Worm (Caenorhabditis elegans) whole organism, late embryonic: ENCODE measurements around the gene zip-2.

Experiments used
- F13H6.1 ChIP-seq: sonication (generic microtip); optimal IDR thresholded peaks from 2 replicates; lab custom pipeline; 2016; ENCODE audit warnings: missing genetic modification characterization, missing compliant biosample characterization
- K02D7.2 ChIP-seq: sonication (generic microtip); optimal IDR thresholded peaks from 2 replicates; lab custom pipeline; 2017; ENCODE audit warnings: mild to moderate bottlenecking, missing genetic modification characterization, missing compliant biosample characterization
- ahr-1 ChIP-seq: sonication (generic microtip); optimal IDR thresholded peaks from 2 replicates; lab custom pipeline; 2016; ENCODE audit warnings: missing genetic modification characterization, missing compliant biosample characterization
- ceh-14 ChIP-seq: sonication (generic microtip); optimal IDR thresholded peaks from 2 replicates; lab custom pipeline; 2016; ENCODE audit warnings: missing genotype, missing genetic modification characterization, missing compliant biosample characterization
- ceh-18 ChIP-seq: sonication (generic microtip); optimal IDR thresholded peaks from 2 replicates; lab custom pipeline; 2016; ENCODE audit warnings: missing genetic modification characterization, missing compliant biosample characterization
- ceh-19 ChIP-seq: fragments of 200-800 bp; sonication (Bioruptor generic); optimal IDR thresholded peaks from 2 replicates; lab custom pipeline; 2018; ENCODE audit warnings: mild to moderate bottlenecking, missing genetic modification characterization, missing compliant biosample characterization
- ceh-2 ChIP-seq: sonication (generic microtip); optimal IDR thresholded peaks from 2 replicates; lab custom pipeline; 2016; ENCODE audit warnings: missing genotype, missing genetic modification characterization, missing compliant biosample characterization
- ceh-22 ChIP-seq: sonication (generic microtip); optimal IDR thresholded peaks from 2 replicates; lab custom pipeline; 2017; ENCODE audit warnings: missing biosample characterization, missing genetic modification characterization
- ceh-6 ChIP-seq: fragments of 200-800 bp; sonication (Bioruptor generic); optimal IDR thresholded peaks from 2 replicates; lab custom pipeline; 2018; ENCODE audit warnings: mild to moderate bottlenecking, missing genetic modification characterization, missing compliant biosample characterization
- ceh-9 ChIP-seq: sonication (generic microtip); optimal IDR thresholded peaks from 2 replicates; lab custom pipeline; 2016; ENCODE audit warnings: mild to moderate bottlenecking, missing genetic modification characterization, inconsistent platforms, missing compliant biosample characterization
- che-1 ChIP-seq: sonication (generic microtip); optimal IDR thresholded peaks from 2 replicates; lab custom pipeline; 2016; ENCODE audit warnings: mild to moderate bottlenecking, missing genetic modification characterization, missing compliant biosample characterization
- dmd-4 ChIP-seq: sonication (generic microtip); optimal IDR thresholded peaks from 2 replicates; lab custom pipeline; 2016; ENCODE audit warnings: borderline replicate concordance, missing genetic modification characterization, missing compliant biosample characterization
- dve-1 ChIP-seq: sonication (generic microtip); optimal IDR thresholded peaks from 2 replicates; lab custom pipeline; 2017; ENCODE audit warnings: antibody characterized with exemption, mild to moderate bottlenecking, missing genetic modification characterization, missing compliant biosample characterization
- elt-2 ChIP-seq: sonication (generic microtip); optimal IDR thresholded peaks from 2 replicates; lab custom pipeline; 2016; ENCODE audit warnings: missing genetic modification reagents, missing genetic modification characterization, missing compliant biosample characterization
- ets-4 ChIP-seq: sonication (generic microtip); optimal IDR thresholded peaks from 2 replicates; lab custom pipeline; 2016; ENCODE audit warnings: missing genetic modification characterization, missing compliant biosample characterization
- eyg-1 ChIP-seq: sonication (generic microtip); optimal IDR thresholded peaks from 2 replicates; lab custom pipeline; 2016; ENCODE audit warnings: missing genotype, missing genetic modification characterization, missing compliant biosample characterization
- fax-1 ChIP-seq: sonication (generic microtip); optimal IDR thresholded peaks from 2 replicates; lab custom pipeline; 2016; ENCODE audit warnings: missing genotype, missing genetic modification characterization, missing compliant biosample characterization
- fkh-10 ChIP-seq: fragments of 150-350 bp; optimal IDR thresholded peaks from 2 replicates; lab custom pipeline; 2014; ENCODE audit warnings: missing biosample characterization, missing genetic modification reagents, missing genetic modification characterization
- fkh-6 ChIP-seq: sonication (generic microtip); optimal IDR thresholded peaks from 2 replicates; lab custom pipeline; 2016; ENCODE audit warnings: missing genetic modification characterization, missing compliant biosample characterization
- hlh-30 ChIP-seq: sonication (generic microtip); optimal IDR thresholded peaks from 2 replicates; lab custom pipeline; 2017; ENCODE audit warnings: antibody characterized with exemption, missing genetic modification characterization, missing compliant biosample characterization; ENCODE audit not compliant: insufficient read depth
- hlh-6 ChIP-seq: sonication (generic microtip); optimal IDR thresholded peaks from 2 replicates; lab custom pipeline; 2016; ENCODE audit warnings: missing genotype, missing genetic modification characterization, missing compliant biosample characterization
- lim-6 ChIP-seq: sonication (generic microtip); optimal IDR thresholded peaks from 2 replicates; lab custom pipeline; 2016; ENCODE audit warnings: missing genetic modification characterization, missing compliant biosample characterization
- nfya-1 ChIP-seq: sonication (generic microtip); optimal IDR thresholded peaks from 2 replicates; lab custom pipeline; 2017; ENCODE audit warnings: missing genetic modification characterization, mild to moderate bottlenecking, missing compliant biosample characterization, antibody characterized with exemption, moderate library complexity
- nhr-11 ChIP-seq: fragments of 150-350 bp; optimal IDR thresholded peaks from 2 replicates; lab custom pipeline; 2014; ENCODE audit warnings: missing biosample characterization, missing genetic modification characterization
- odd-2 ChIP-seq: sonication (generic microtip); optimal IDR thresholded peaks from 2 replicates; lab custom pipeline; 2017; ENCODE audit warnings: antibody characterized with exemption, mild to moderate bottlenecking, missing genetic modification characterization, missing compliant biosample characterization
- pag-3 ChIP-seq: sonication (generic microtip); optimal IDR thresholded peaks from 2 replicates; lab custom pipeline; 2016; ENCODE audit warnings: missing compliant biosample characterization, missing genetic modification characterization, borderline replicate concordance
- pat-9 ChIP-seq: fragments of 200-800 bp; sonication (Bioruptor generic); optimal IDR thresholded peaks from 2 replicates; lab custom pipeline; 2018; ENCODE audit warnings: mild to moderate bottlenecking, missing genetic modification characterization, moderate library complexity, missing compliant biosample characterization
- pax-1 ChIP-seq: fragments of 150-350 bp; optimal IDR thresholded peaks from 2 replicates; lab custom pipeline; 2014; ENCODE audit warnings: missing biosample characterization, missing genetic modification characterization
- pha-2 ChIP-seq: sonication (generic microtip); optimal IDR thresholded peaks from 2 replicates; lab custom pipeline; 2017; ENCODE audit warnings: mild to moderate bottlenecking, missing genetic modification characterization, missing compliant biosample characterization
- pha-4 ChIP-seq: fragments of 150-350 bp; optimal IDR thresholded peaks from 2 replicates; lab custom pipeline; 2018; ENCODE audit warnings: missing biosample characterization, missing genetic modification reagents, missing genetic modification characterization
- ttx-3 ChIP-seq: sonication (generic microtip); optimal IDR thresholded peaks from 2 replicates; lab custom pipeline; 2016; ENCODE audit warnings: missing genetic modification reagents, missing genetic modification characterization, missing compliant biosample characterization
- unc-3 ChIP-seq, 2 experiments: fragments of 200-800 bp in 1 of 2; sonication (Bioruptor generic) in 1 of 2; sonication (generic microtip) in 1 of 2; conservative IDR thresholded peaks in 1 of 2; optimal IDR thresholded peaks in 1 of 2; 2 replicates each; pipeline versions ENCODE4 v1.3.6 to Lab custom; 2016 to 2022; ENCODE audit warnings: missing compliant biosample characterization in 2 of 2, missing genetic modification characterization in 2 of 2, missing genetic modification reagents in 1 of 2
- zip-5 ChIP-seq: sonication (generic microtip); optimal IDR thresholded peaks from 2 replicates; lab custom pipeline; 2016; ENCODE audit warnings: missing genetic modification characterization, missing compliant biosample characterization

Gene zip-2

ce11 chrIII:842630-843029, 9.8 kb downstream of the zip-2 start, which contains the start of gene far-8:
Gene far-8 (plus strand): TSS chrIII:842930.
- TF ChIP-seq ttx-3 (tag; lab: Kevin White, UChicago) = no peak
- TF ChIP-seq ceh-14 (tag; lab: Kevin White, UChicago) = no peak
- no peak for TF ChIP-seq che-1
- TF ChIP-seq nhr-11 (tag; lab: Kevin White, UChicago) = no peak
- TF ChIP-seq fax-1 = no peak
- no peak for TF ChIP-seq odd-2 (tag; lab: Kevin White, UChicago)
- no peak for TF ChIP-seq pha-4
- TF ChIP-seq ets-4 (tag; lab: Kevin White, UChicago) = no peak
- TF ChIP-seq hlh-6 = no peak
- TF ChIP-seq pag-3 (tag; lab: Kevin White, UChicago) = no peak
- TF ChIP-seq dve-1 (tag; lab: Kevin White, UChicago) = no peak
- TF ChIP-seq ceh-22 = no peak
- TF ChIP-seq dmd-4 (tag; lab: Kevin White, UChicago) = no peak
- TF ChIP-seq F13H6.1 (tag; lab: Kevin White, UChicago) = no peak
- TF ChIP-seq ceh-6 (GFP tag; lab: Kevin White, UChicago) = no peak
- TF ChIP-seq zip-5 (tag; lab: Kevin White, UChicago) = no peak

- TF ChIP-seq hlh-6 = no peak
- no peak for TF ChIP-seq nhr-11 (tag; lab: Kevin White, UChicago)
- peak; percentile 16 for TF ChIP-seq fkh-6 (tag; lab: Kevin White, UChicago)
- no peak for TF ChIP-seq ceh-9
- TF ChIP-seq K02D7.2 (tag; lab: Kevin White, UChicago) = no peak
- peak; percentile 31 for TF ChIP-seq nfya-1
- TF ChIP-seq ceh-18 (tag; lab: Kevin White, UChicago) = no peak
Observed at ce11 chrIII:843999-844398, 11.2 kb downstream of the zip-2 start.

ce11 chrIII:844577-844976, 11.8 kb downstream of the zip-2 start:
- TF ChIP-seq K02D7.2 (tag; lab: Kevin White, UChicago) = no peak
- TF ChIP-seq lim-6 (tag; lab: Kevin White, UChicago) = no peak
- no peak for TF ChIP-seq pat-9 (tag; lab: Kevin White, UChicago)
- no peak for TF ChIP-seq pha-2 (tag; lab: Kevin White, UChicago)
- no peak for TF ChIP-seq hlh-6

ce11 chrIII:845485-845884, 12.7 kb downstream of the zip-2 start, which contains the start of gene K02F3.2:
Gene K02F3.2 (plus strand): TSS chrIII:845841.
- TF ChIP-seq ahr-1 (tag; lab: Kevin White, UChicago) (no peak), fkh-10 (GFP tag; lab: Kevin White, UChicago) (no peak), hlh-30 (tag; lab: Kevin White, UChicago) (no peak), eyg-1 (tag; lab: Kevin White, UChicago) (no peak), elt-2 (tag; lab: Kevin White, UChicago) (peak; percentile 73), ceh-22 (no peak), zip-5 (tag; lab: Kevin White, UChicago) (no peak), pax-1 (peak; percentile 17), nhr-11 (tag; lab: Kevin White, UChicago) (no peak)

ce11 chrIII:852296-852695, 19.5 kb downstream of the zip-2 start, which contains the start of gene moma-1:
Gene moma-1 (minus strand): TSS chrIII:852396.
- TF ChIP-seq ttx-3 (tag; lab: Kevin White, UChicago) (no peak), unc-3 (GFP tag; conservative IDR thresholded peaks at IDR 0.05; lab: Robert Waterston, UW) (no peak), unc-3 (tag; optimal IDR thresholded peaks at IDR 0.05; lab: Kevin White, UChicago) (no peak), lim-6 (tag; lab: Kevin White, UChicago) (no peak), pag-3 (tag; lab: Kevin White, UChicago) (no peak), ceh-2 (tag; lab: Kevin White, UChicago) (no peak), pax-1 (no peak), pha-2 (tag; lab: Kevin White, UChicago) (no peak), ceh-19 (GFP tag; lab: Kevin White, UChicago) (no peak), ahr-1 (tag; lab: Kevin White, UChicago) (no peak)
- TF ChIP-seq, all 69 proteins: peak for 0
